Worm (Caenorhabditis elegans): ENCODE measurements around the gene Y54G11A.9.
A peak's percentile ranks its signal among the peaks of the same experiment; 100 is the strongest.
"Not testable (repeated sequence)": the region's sequence is repeated elsewhere in the genome, so short reads cannot be mapped to it uniquely, and the experiment has no call there.

The Y54G11A.9 gene

ce11 chrII:14351352-14351751 is 5.1 kb upstream of the Y54G11A.9 start:
- TF ChIP-seq him-1 (tag; optimal IDR thresholded peaks at IDR 0.05) (no peak), dao-5 (tag; optimal IDR thresholded peaks at IDR 0.05) (no peak), W03F9.2 (tag; optimal IDR thresholded peaks at IDR 0.05) (no peak)

ce11 chrII:14350768-14351167 is 4.5 kb upstream of the Y54G11A.9 start:
- TF ChIP-seq him-1 (tag; optimal IDR thresholded peaks at IDR 0.05) (no peak), dao-5 (tag; optimal IDR thresholded peaks at IDR 0.05) (peak; percentile 21)

- TF ChIP-seq W03F9.2 (tag; optimal IDR thresholded peaks at IDR 0.05) (peak; percentile 96), him-1 (tag; optimal IDR thresholded peaks at IDR 0.05) (no peak)
These were observed 3.2 kb upstream of the Y54G11A.9 start, which contains the start of the genes Y54G11A.17, lin-7 and elof-1 for ce11 chrII:14349356-14349923. Gene Y54G11A.17, minus strand, starts transcription at chrII:14349406. Gene lin-7, minus strand, starts transcription at chrII:14349406. Gene elof-1, plus strand, starts transcription at chrII:14349738.

- TF ChIP-seq him-1, W03F9.2, dao-5 (tag; optimal IDR thresholded peaks at IDR 0.05): not testable (repeated sequence)
These were observed 2.1 kb downstream of the Y54G11A.9 start, which contains the start of gene ddl-3 for ce11 chrII:14344166-14344565. Gene ddl-3, minus strand, starts transcription at chrII:14344454.

ce11 chrII:14321225-14321624 is 25.0 kb downstream of the Y54G11A.9 start:
- TF ChIP-seq W03F9.2 (tag; optimal IDR thresholded peaks at IDR 0.05), result no peak
- TF ChIP-seq dao-5 (tag; optimal IDR thresholded peaks at IDR 0.05), result no peak
- no peak for TF ChIP-seq him-1 (tag; optimal IDR thresholded peaks at IDR 0.05)

ce11 chrII:14319227-14319626 is 27.0 kb downstream of the Y54G11A.9 start:
- TF ChIP-seq dao-5 (tag; optimal IDR thresholded peaks at IDR 0.05) (no peak), W03F9.2 (tag; optimal IDR thresholded peaks at IDR 0.05) (no peak), him-1 (tag; optimal IDR thresholded peaks at IDR 0.05) (no peak)

ce11 chrII:14318027-14318426 is 28.2 kb downstream of the Y54G11A.9 start, which contains the start of gene Y54G11A.14:
Gene Y54G11A.14, plus strand, starts transcription at chrII:14318158.
- no peak for TF ChIP-seq him-1 (tag; optimal IDR thresholded peaks at IDR 0.05)
- no peak for TF ChIP-seq W03F9.2 (tag; optimal IDR thresholded peaks at IDR 0.05)
- TF ChIP-seq dao-5 (tag; optimal IDR thresholded peaks at IDR 0.05), result no peak

ce11 chrII:14312182-14312581 is 34.1 kb downstream of the Y54G11A.9 start:
- TF ChIP-seq W03F9.2 (tag; optimal IDR thresholded peaks at IDR 0.05), result no peak
- TF ChIP-seq him-1 (tag; optimal IDR thresholded peaks at IDR 0.05), result no peak
- TF ChIP-seq dao-5 (tag; optimal IDR thresholded peaks at IDR 0.05), result no peak

ce11 chrII:14311537-14311936 is 34.7 kb downstream of the Y54G11A.9 start:
- no peak for TF ChIP-seq W03F9.2 (tag; optimal IDR thresholded peaks at IDR 0.05)
- no peak for TF ChIP-seq him-1 (tag; optimal IDR thresholded peaks at IDR 0.05)
- TF ChIP-seq dao-5 (tag; optimal IDR thresholded peaks at IDR 0.05), result no peak

ce11 chrII:14310729-14311388 is 35.4 kb downstream of the Y54G11A.9 start, which contains the start of gene ctl-3:
Gene ctl-3, minus strand, starts transcription at chrII:14310779.
- no peak for TF ChIP-seq dao-5 (tag; optimal IDR thresholded peaks at IDR 0.05)
- TF ChIP-seq him-1 (tag; optimal IDR thresholded peaks at IDR 0.05), result no peak
- no peak for TF ChIP-seq W03F9.2 (tag; optimal IDR thresholded peaks at IDR 0.05)

ce11 chrII:14306160-14306559 is 40.1 kb downstream of the Y54G11A.9 start, which contains the start of gene ctl-1:
Gene ctl-1, minus strand, starts transcription at chrII:14306260.
- TF ChIP-seq W03F9.2, him-1, dao-5 (tag; optimal IDR thresholded peaks at IDR 0.05): not testable (repeated sequence)

ce11 chrII:14301927-14302326 is 44.3 kb downstream of the Y54G11A.9 start, which contains the start of gene ctl-2:
Gene ctl-2, minus strand, starts transcription at chrII:14302027.
- not testable (repeated sequence) for TF ChIP-seq dao-5, W03F9.2, him-1 (tag; optimal IDR thresholded peaks at IDR 0.05)

- TF ChIP-seq dao-5 (tag; optimal IDR thresholded peaks at IDR 0.05), result no peak
- TF ChIP-seq W03F9.2 (tag; optimal IDR thresholded peaks at IDR 0.05), result no peak
- TF ChIP-seq him-1 (tag; optimal IDR thresholded peaks at IDR 0.05), result no peak
These were observed 46.9 kb downstream of the Y54G11A.9 start for ce11 chrII:14299254-14299759.

- not testable (repeated sequence) for TF ChIP-seq him-1, W03F9.2, dao-5 (tag; optimal IDR thresholded peaks at IDR 0.05)
These were observed 49.2 kb downstream of the Y54G11A.9 start, which contains the start of gene Y54G11A.7 for ce11 chrII:14297050-14297449. Gene Y54G11A.7, plus strand, starts transcription at chrII:14297305.
